Worm (Caenorhabditis elegans): Measurements from ENCODE around the gene fdgt-2.

The fdgt-2 gene

DNA sequence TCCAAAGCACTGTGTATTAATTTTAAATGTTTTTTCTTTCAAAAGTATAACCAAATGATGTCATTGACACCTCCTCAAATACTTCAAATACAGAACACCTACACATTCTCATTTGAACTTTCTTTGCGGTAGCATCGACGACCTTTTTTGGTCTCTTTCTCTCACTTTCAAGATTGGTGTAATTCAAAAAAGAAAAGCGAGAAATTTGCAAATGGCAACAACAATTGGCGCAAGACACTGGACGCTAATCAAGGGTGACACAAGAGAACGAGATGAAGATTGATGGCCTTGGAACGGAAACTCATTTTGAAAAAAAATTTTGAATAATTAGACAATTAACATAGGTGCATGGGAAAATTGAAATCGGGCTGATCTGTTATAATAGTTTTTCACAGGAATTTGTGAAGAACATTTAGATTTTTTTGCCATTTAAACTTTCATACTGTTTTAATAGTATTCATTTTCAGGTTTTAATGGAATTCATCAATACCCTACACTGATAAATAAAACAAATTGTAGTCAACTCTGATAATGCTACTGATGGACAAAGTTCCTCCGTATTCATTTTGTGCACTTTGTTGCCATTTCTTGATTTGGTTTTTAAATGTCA, at the start of gene fdgt-2:
fdgt-2 (plus strand) TSS at position 560 of the 610 bp plus-strand sequence.
- no peak for TF ChIP-seq skn-1 (tag; optimal IDR thresholded peaks at IDR 0.05)
- peak; percentile 77 for TF ChIP-seq ceh-16 (tag; optimal IDR thresholded peaks at IDR 0.05)
- TF ChIP-seq nhr-25 (tag; optimal IDR thresholded peaks at IDR 0.05) = peak; percentile 43

DNA sequence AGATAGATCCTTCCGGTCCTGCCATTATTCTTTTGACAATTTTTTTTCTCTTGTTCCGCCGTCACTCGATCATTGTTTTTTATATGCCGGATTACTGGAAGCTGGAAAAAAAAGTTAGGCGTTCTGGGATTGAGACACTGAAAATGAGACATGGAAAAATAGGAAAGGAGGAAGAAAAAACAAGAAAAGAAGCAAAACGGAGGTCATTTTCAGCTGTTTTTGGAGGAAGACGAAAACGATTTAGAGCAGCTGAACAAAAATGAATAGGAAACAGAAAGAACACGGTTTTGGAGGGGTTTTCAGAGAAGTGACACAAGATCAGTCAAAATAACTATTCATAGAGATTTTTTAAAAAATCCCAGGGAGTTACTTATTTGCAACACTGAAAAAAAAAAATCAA, 48.4 kb upstream of the fdgt-2 start, which contains the start of gene amt-3:
amt-3 (minus strand) TSS at position 101 of the 400 bp plus-strand sequence.
- TF ChIP-seq zag-1 (tag; optimal IDR thresholded peaks at IDR 0.05) = no peak
- TF ChIP-seq ceh-16 (tag; optimal IDR thresholded peaks at IDR 0.05) = no peak

DNA sequence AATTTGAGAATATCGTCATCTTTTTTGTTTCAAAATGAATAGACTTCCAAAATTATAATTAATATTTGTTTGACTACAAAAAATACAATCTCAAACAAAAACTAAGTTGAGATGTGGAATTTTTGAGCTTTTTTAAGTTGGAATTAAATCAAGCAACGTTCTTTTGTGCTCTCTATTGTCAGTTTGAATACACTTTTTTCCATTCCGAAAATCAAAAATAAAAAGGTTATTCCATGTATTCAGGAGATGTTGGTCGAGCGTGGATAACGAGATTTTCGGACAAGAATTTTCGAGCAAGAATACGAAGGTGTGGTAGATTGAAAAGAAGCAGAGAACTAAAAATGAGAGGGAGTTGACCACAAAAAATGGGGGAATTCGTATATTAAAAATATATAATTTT, 47.2 kb upstream of the fdgt-2 start:
- TF ChIP-seq lin-11 (tag; optimal IDR thresholded peaks at IDR 0.05) = no peak
- TF ChIP-seq lin-13 (GFP tag; optimal IDR thresholded peaks at IDR 0.05) = no peak
- no peak for TF ChIP-seq mdl-1 (tag; optimal IDR thresholded peaks at IDR 0.05)
- no peak for TF ChIP-seq nhr-12 (tag; optimal IDR thresholded peaks at IDR 0.05)
- TF ChIP-seq ZK546.5 (tag; optimal IDR thresholded peaks at IDR 0.05) = no peak
- no peak for TF ChIP-seq crh-2 (tag; optimal IDR thresholded peaks at IDR 0.05)
- no peak for TF ChIP-seq nhr-11 (tag; optimal IDR thresholded peaks at IDR 0.05)
- no peak for TF ChIP-seq aly-2 (tag; optimal IDR thresholded peaks at IDR 0.05)
- TF ChIP-seq gmeb-1 (tag; optimal IDR thresholded peaks at IDR 0.05) = no peak
- no peak for TF ChIP-seq elt-1 (tag; optimal IDR thresholded peaks at IDR 0.05)
- TF ChIP-seq ztf-1 (GFP tag; conservative IDR thresholded peaks at IDR 0.05) = no peak
- no peak for TF ChIP-seq nhr-10 (tag; optimal IDR thresholded peaks at IDR 0.05)

DNA sequence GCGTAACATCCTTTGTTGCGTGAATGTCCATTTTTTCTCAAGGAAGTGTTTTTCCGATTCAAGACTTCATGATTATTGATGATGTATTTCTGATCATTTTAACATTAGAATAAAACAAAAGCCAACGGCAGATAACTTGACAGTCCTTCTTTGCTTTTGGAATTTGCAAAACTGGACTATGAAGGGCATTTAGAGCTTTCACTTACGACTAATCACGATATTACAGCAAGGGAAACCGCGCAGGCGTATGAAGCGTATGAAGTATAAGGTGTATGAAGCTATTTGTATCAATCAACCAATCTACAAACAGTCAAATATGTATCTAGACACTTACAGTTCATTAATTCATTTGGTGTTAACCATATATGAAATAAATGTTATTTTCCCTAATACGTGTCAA, 39.7 kb upstream of the fdgt-2 start:
- TF ChIP-seq ZK546.5 (tag; optimal IDR thresholded peaks at IDR 0.05) (no peak), ceh-82 (tag; optimal IDR thresholded peaks at IDR 0.05) (no peak), nhr-237 (tag; optimal IDR thresholded peaks at IDR 0.05) (no peak), nhr-6 (tag; optimal IDR thresholded peaks at IDR 0.05) (no peak), nhr-10 (tag; optimal IDR thresholded peaks at IDR 0.05) (no peak), egl-27 (tag; optimal IDR thresholded peaks at IDR 0.05) (no peak), elt-3 (tag; optimal IDR thresholded peaks at IDR 0.05) (no peak), nhr-25 (tag; optimal IDR thresholded peaks at IDR 0.05) (no peak), blmp-1 (tag; optimal IDR thresholded peaks at IDR 0.05; ENCODE audit: insufficient read depth) (no peak), nhr-77 (tag; optimal IDR thresholded peaks at IDR 0.05) (no peak), sem-4 (tag; optimal IDR thresholded peaks at IDR 0.05) (no peak), mdl-1 (tag; optimal IDR thresholded peaks at IDR 0.05) (no peak), ztf-1 (GFP tag; conservative IDR thresholded peaks at IDR 0.05) (no peak), nhr-129 (tag; optimal IDR thresholded peaks at IDR 0.05) (no peak), mab-5 (tag; optimal IDR thresholded peaks at IDR 0.05) (no peak), nhr-12 (tag; optimal IDR thresholded peaks at IDR 0.05) (no peak)

DNA sequence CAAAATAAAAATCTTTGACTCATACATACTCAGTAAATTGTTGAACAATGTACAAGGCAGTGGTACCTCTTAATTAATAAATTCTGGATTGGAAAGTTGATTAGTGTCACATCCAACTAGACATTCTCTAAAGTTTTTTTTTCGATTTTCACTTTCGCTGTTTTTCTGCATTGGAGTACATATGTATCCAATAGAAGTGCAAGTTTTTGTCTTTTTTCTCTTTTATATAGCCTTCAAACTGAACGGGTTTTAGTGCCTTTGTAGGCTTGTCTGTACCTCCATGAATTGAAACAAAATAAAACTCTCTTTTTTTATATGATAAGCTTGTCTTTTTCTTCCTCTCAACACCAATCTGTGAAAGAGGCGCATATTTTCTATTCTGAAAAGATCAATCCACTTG, 37.2 kb upstream of the fdgt-2 start:
- peak; percentile 77 for TF ChIP-seq blmp-1 (tag; optimal IDR thresholded peaks at IDR 0.05; ENCODE audit: insufficient read depth)
- TF ChIP-seq lsy-2 (tag; optimal IDR thresholded peaks at IDR 0.05) = no peak
- no peak for TF ChIP-seq dmd-4 (tag; optimal IDR thresholded peaks at IDR 0.05)

DNA sequence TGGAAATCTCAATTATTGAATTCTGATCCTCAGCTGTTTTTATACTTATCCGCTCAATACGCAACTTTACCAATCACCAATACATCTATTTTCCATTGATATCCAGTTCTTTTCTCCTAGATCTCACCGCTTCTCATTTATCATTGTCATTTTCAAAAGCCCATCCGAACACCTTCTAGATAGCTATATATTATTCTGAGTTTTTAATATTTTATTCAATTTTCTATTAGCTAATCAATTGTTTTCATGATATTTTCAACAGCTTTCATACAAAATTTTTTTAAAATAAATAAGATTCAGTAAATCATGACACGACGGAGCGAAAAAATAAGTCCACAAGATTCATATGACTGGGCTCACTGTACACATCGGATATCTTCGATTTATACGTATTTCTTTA, 36.2 kb upstream of the fdgt-2 start, which contains the start of gene F49E12.12:
F49E12.12 (plus strand) TSS at position 301 of the 400 bp plus-strand sequence.
- TF ChIP-seq dmd-4 (tag; optimal IDR thresholded peaks at IDR 0.05) (no peak), snpc-4 (tag; optimal IDR thresholded peaks at IDR 0.05) (no peak), lsy-2 (tag; optimal IDR thresholded peaks at IDR 0.05) (no peak), Y55F3AM.14 (GFP tag; optimal IDR thresholded peaks at IDR 0.05) (no peak), fos-1 (tag; optimal IDR thresholded peaks at IDR 0.05) (no peak)

DNA sequence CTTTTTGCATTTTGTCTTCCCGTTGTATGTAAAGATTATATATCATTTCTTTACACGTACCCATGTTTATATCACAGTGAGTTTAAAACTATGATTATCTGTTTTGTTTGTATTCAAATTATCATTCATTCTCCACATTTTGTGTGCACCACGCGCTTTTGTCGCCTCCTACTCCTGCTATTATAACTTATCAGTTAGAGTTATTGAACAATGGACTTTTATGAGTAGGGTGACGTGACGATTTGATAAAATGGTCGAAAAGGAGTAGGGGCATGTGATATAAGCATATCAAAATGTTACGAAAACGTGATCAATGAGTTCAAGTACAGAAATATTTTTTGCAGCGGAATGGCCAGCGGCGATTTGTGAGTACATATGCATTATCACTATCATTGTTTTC, 34.5 kb upstream of the fdgt-2 start:
- peak; percentile 94 for TF ChIP-seq sma-9 (GFP tag; optimal IDR thresholded peaks at IDR 0.05)
- TF ChIP-seq sma-9 (tag; optimal IDR thresholded peaks at IDR 0.05) = no peak
- no peak for TF ChIP-seq unc-39 (tag; optimal IDR thresholded peaks at IDR 0.05)
- TF ChIP-seq mbf-1 (tag; optimal IDR thresholded peaks at IDR 0.05) = no peak
- no peak for TF ChIP-seq ama-1 (optimal IDR thresholded peaks at IDR 0.05)
- TF ChIP-seq mab-5 (tag; optimal IDR thresholded peaks at IDR 0.05) = no peak
- no peak for TF ChIP-seq nhr-77 (tag; optimal IDR thresholded peaks at IDR 0.05)
- TF ChIP-seq ZK546.5 (tag; optimal IDR thresholded peaks at IDR 0.05) = no peak
- TF ChIP-seq lin-13 (GFP tag; optimal IDR thresholded peaks at IDR 0.05) = no peak
- no peak for TF ChIP-seq Y55F3AM.14 (GFP tag; optimal IDR thresholded peaks at IDR 0.05)
- TF ChIP-seq lsy-2 (tag; optimal IDR thresholded peaks at IDR 0.05) = peak in 1 of 2 experiments; percentile 39
- TF ChIP-seq sma-3 (GFP tag; optimal IDR thresholded peaks at IDR 0.05) = peak; percentile 38
- TF ChIP-seq ztf-4 (tag; optimal IDR thresholded peaks at IDR 0.05) = no peak
- TF ChIP-seq nhr-25 (tag; optimal IDR thresholded peaks at IDR 0.05) = no peak
- no peak for TF ChIP-seq sem-4 (tag; optimal IDR thresholded peaks at IDR 0.05)
- peak; percentile 8 for TF ChIP-seq nhr-21 (tag; optimal IDR thresholded peaks at IDR 0.05)
- no peak for TF ChIP-seq R02D3.7 (tag; optimal IDR thresholded peaks at IDR 0.05)
- TF ChIP-seq C34F6.9 (tag; optimal IDR thresholded peaks at IDR 0.05) = no peak
- no peak for TF ChIP-seq alr-1 (tag; optimal IDR thresholded peaks at IDR 0.05)
- TF ChIP-seq aly-2 (tag; optimal IDR thresholded peaks at IDR 0.05) = no peak
- TF ChIP-seq crh-2 (tag; optimal IDR thresholded peaks at IDR 0.05) = peak; percentile 90

Measured in whole organism, L2 larva.